Worm (Caenorhabditis elegans) whole organism, L4 larva: Measurements from ENCODE around the gene C16C8.5.

Source experiments
- F26F4.8 ChIP-seq: fragments of 200-800 bp; sonication (Bioruptor generic); conservative IDR thresholded peaks from 2 replicates; pipeline ENCODE4 v1.3.6; 2022; ENCODE audit warnings: missing genetic modification characterization, missing compliant biosample characterization
- F44E2.7 ChIP-seq: fragments of 200-800 bp; sonication (Bioruptor generic); IDR thresholded peaks from 2 replicates; pipeline ENCODE4 v2.1.2; 2022; ENCODE audit warnings: missing genetic modification characterization, missing compliant biosample characterization
- T26A8.4 ChIP-seq: fragments of 200-800 bp; sonication (Bioruptor generic); IDR thresholded peaks from 2 replicates; pipeline ENCODE4 v1.3.6; 2022; ENCODE audit warnings: missing genetic modification characterization, missing compliant biosample characterization
- Y75B8A.6 ChIP-seq: fragments of 200-800 bp; sonication (Bioruptor generic); IDR thresholded peaks from 2 replicates; pipeline ENCODE4 v1.3.6; 2022; ENCODE audit warnings: missing genetic modification reagents, missing genetic modification characterization, missing compliant biosample characterization
- ama-1 ChIP-seq: fragments of 150-350 bp; optimal IDR thresholded peaks from 2 replicates; lab custom pipeline; 2014; ENCODE audit warnings: inconsistent platforms, mixed read lengths
- attf-4 ChIP-seq: sonication (generic microtip); optimal IDR thresholded peaks from 3 replicates; lab custom pipeline; 2017; ENCODE audit warnings: missing biosample characterization, missing genetic modification characterization
- ctbp-1 ChIP-seq: fragments of 200-800 bp; sonication (Bioruptor generic); IDR thresholded peaks from 2 replicates; pipeline ENCODE4 v1.3.6; 2022; ENCODE audit warnings: missing genetic modification reagents, missing genetic modification characterization, missing compliant biosample characterization
- daf-12 ChIP-seq: fragments of 150-350 bp; optimal IDR thresholded peaks from 2 replicates; lab custom pipeline; 2014; ENCODE audit warnings: missing biosample characterization, missing genetic modification reagents, missing genetic modification characterization
- dmd-6 ChIP-seq: fragments of 200-800 bp; sonication (Bioruptor generic); IDR thresholded peaks from 2 replicates; pipeline ENCODE4 v1.3.6; 2022; ENCODE audit warnings: missing genetic modification reagents, missing genetic modification characterization, missing compliant biosample characterization
- hlh-11 ChIP-seq: fragments of 200-800 bp; sonication (Bioruptor generic); optimal IDR thresholded peaks from 2 replicates; lab custom pipeline; 2018; ENCODE audit warnings: mild to moderate bottlenecking, missing genetic modification characterization, missing compliant biosample characterization
- hlh-30 ChIP-seq: sonication (generic microtip); optimal IDR thresholded peaks from 2 replicates; lab custom pipeline; 2017; ENCODE audit warnings: antibody characterized with exemption, mild to moderate bottlenecking, missing genetic modification characterization, missing compliant biosample characterization; ENCODE audit not compliant: insufficient read depth
- lim-7 ChIP-seq: fragments of 200-800 bp; sonication (Bioruptor generic); IDR thresholded peaks from 2 replicates; pipeline ENCODE4 v1.3.6; 2022; ENCODE audit warnings: missing genetic modification characterization, missing compliant biosample characterization
- lin-29 ChIP-seq: fragments of 200-800 bp; sonication (Bioruptor generic); IDR thresholded peaks from 2 replicates; pipeline ENCODE4 v1.3.6; 2022; ENCODE audit warnings: missing genetic modification reagents, missing genetic modification characterization, missing compliant biosample characterization
- lin-38 ChIP-seq: fragments of 200-800 bp; sonication (Bioruptor generic); IDR thresholded peaks from 2 replicates; pipeline ENCODE4 v1.3.6; 2022; ENCODE audit warnings: missing genetic modification reagents, missing genetic modification characterization, missing compliant biosample characterization
- lin-39 ChIP-seq: fragments of 150-350 bp; optimal IDR thresholded peaks from 2 replicates; lab custom pipeline; 2014; ENCODE audit warnings: missing biosample characterization, missing genetic modification reagents, missing genetic modification characterization
- lir-3 ChIP-seq: sonication (generic microtip); optimal IDR thresholded peaks from 2 replicates; lab custom pipeline; 2016; ENCODE audit warnings: mild to moderate bottlenecking, missing genetic modification characterization, missing compliant biosample characterization
- madf-5 ChIP-seq, 2 experiments: fragments of 200-800 bp; sonication (Bioruptor generic); IDR thresholded peaks; 2 replicates each; pipeline ENCODE4 v1.3.6; 2022; ENCODE audit warnings: missing compliant biosample characterization in 2 of 2, missing genetic modification characterization in 2 of 2
- mxl-3 ChIP-seq: fragments of 200-800 bp; sonication (Bioruptor generic); optimal IDR thresholded peaks from 2 replicates; lab custom pipeline; 2018; ENCODE audit warnings: mild to moderate bottlenecking, missing genetic modification characterization, missing compliant biosample characterization
- nhr-111 ChIP-seq: fragments of 200-800 bp; sonication (Bioruptor generic); optimal IDR thresholded peaks from 2 replicates; lab custom pipeline; 2018; ENCODE audit warnings: mild to moderate bottlenecking, missing genetic modification characterization, missing compliant biosample characterization
- nhr-237 ChIP-seq: sonication (generic microtip); optimal IDR thresholded peaks from 2 replicates; lab custom pipeline; 2017; ENCODE audit warnings: missing biosample characterization, missing genetic modification characterization
- nhr-25 ChIP-seq: sonication (generic microtip); optimal IDR thresholded peaks from 2 replicates; lab custom pipeline; 2017; ENCODE audit warnings: missing genetic modification characterization, mild to moderate bottlenecking, missing compliant biosample characterization, antibody characterized with exemption, moderate library complexity, borderline replicate concordance; ENCODE audit not compliant: insufficient read depth
- nhr-28 ChIP-seq: fragments of 150-350 bp; optimal IDR thresholded peaks from 2 replicates; lab custom pipeline; 2014; ENCODE audit warnings: missing biosample characterization, missing genetic modification characterization
- rbr-2 ChIP-seq: sonication (generic microtip); optimal IDR thresholded peaks from 2 replicates; lab custom pipeline; 2016; ENCODE audit warnings: missing genotype, missing genetic modification characterization, missing compliant biosample characterization
- set-16 ChIP-seq: fragments of 200-800 bp; sonication (Bioruptor generic); IDR thresholded peaks from 2 replicates; pipeline ENCODE4 v1.3.6; 2022; ENCODE audit warnings: missing genetic modification reagents, missing genetic modification characterization, missing compliant biosample characterization
- snpc-1.2 ChIP-seq: fragments of 200-800 bp; sonication (Bioruptor generic); IDR thresholded peaks from 2 replicates; pipeline ENCODE4 v1.3.6; 2022; ENCODE audit warnings: missing genetic modification reagents, missing genetic modification characterization, missing compliant biosample characterization
- snpc-4 ChIP-seq: fragments of 150-350 bp; optimal IDR thresholded peaks from 2 replicates; lab custom pipeline; 2014; ENCODE audit warnings: missing biosample characterization, missing genetic modification characterization
- unc-130 ChIP-seq: sonication (generic microtip); optimal IDR thresholded peaks from 2 replicates; lab custom pipeline; 2016; ENCODE audit warnings: missing genetic modification reagents, missing genetic modification characterization, missing compliant biosample characterization
- unc-62 ChIP-seq, 3 experiments: fragments of 150-350 bp in 1 of 3; sonication (generic microtip); optimal IDR thresholded peaks in 2 of 3; peaks in 1 of 3; 1 replicate in 1 of 3; 2 replicates in 2 of 3; lab custom pipeline; 2014 to 2017; ENCODE audit warnings: missing biosample characterization in 3 of 3, missing genetic modification characterization in 3 of 3, missing genetic modification reagents in 3 of 3, missing genotype in 1 of 3
- vab-7 ChIP-seq: fragments of 200-800 bp; sonication (Bioruptor generic); IDR thresholded peaks from 2 replicates; pipeline ENCODE4 v1.3.6; 2022; ENCODE audit warnings: missing genetic modification reagents, missing genetic modification characterization, missing compliant biosample characterization
- ztf-11 ChIP-seq: fragments of 150-350 bp; optimal IDR thresholded peaks from 2 replicates; lab custom pipeline; 2014; ENCODE audit warnings: missing biosample characterization, missing genetic modification characterization
- ztf-7 ChIP-seq: fragments of 150-350 bp; optimal IDR thresholded peaks from 2 replicates; lab custom pipeline; 2014; ENCODE audit warnings: missing biosample characterization, missing genetic modification characterization

C16C8.5 gene

ce11 chrII:3439244-3439698, 5.9 kb downstream of the C16C8.5 start (continued):
- TF ChIP-seq nhr-111 (GFP tag; lab: Kevin White, UChicago) = no peak
- TF ChIP-seq ztf-11 = no peak
- TF ChIP-seq T26A8.4 (GFP tag; lab: Robert Waterston, UW) = peak; percentile 74
- TF ChIP-seq lin-29 (GFP tag; lab: Robert Waterston, UW) = no peak
- TF ChIP-seq, all 104 proteins: peak for 55

- TF ChIP-seq F26F4.8 (GFP tag; lab: Robert Waterston, UW) = no peak
- peak; percentile 2 for TF ChIP-seq hlh-11 (tag; lab: Kevin White, UChicago)
- TF ChIP-seq rbr-2 = no peak
Measured at ce11 chrII:3438280-3438679, 6.9 kb downstream of the C16C8.5 start.

- TF ChIP-seq mxl-3 (GFP tag; lab: Kevin White, UChicago) (no peak), ztf-7 (tag; lab: Kevin White, UChicago) (no peak), Y75B8A.6 (GFP tag; lab: Robert Waterston, UW) (no peak), lin-39 (tag; lab: Kevin White, UChicago) (no peak), hlh-30 (no peak), ctbp-1 (GFP tag; lab: Robert Waterston, UW) (no peak), vab-7 (GFP tag; lab: Robert Waterston, UW) (no peak), set-16 (peak; percentile 77)
Measured at ce11 chrII:3437393-3437792, 7.8 kb downstream of the C16C8.5 start.

DNA sequence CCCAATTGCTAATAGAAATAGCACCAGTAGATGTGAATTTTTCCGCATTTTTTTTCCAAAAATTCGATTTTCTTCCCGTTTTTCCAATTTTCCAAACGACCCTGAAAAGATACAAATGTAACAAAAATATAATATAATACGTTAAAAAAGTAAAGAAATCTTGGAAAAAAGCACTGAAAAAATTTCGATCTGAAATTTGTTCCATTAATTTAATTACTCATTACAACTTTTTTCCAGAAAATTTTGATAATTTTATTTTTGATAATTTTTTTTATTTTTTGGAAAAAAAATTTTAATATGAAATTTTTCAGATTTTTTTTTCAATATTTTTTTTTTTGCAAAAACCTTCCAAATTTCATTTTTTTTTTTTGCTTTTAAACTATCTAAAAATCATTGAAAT, 8.8 kb downstream of the C16C8.5 start, which contains the start of gene skpo-2:
Gene skpo-2 (minus strand): TSS at position 101 of the 400 bp plus-strand sequence.
- TF ChIP-seq daf-12 (tag; lab: Kevin White, UChicago) = no peak
- no peak for TF ChIP-seq nhr-237 (tag; lab: Kevin White, UChicago)
- TF ChIP-seq, all 104 proteins: peak for 0

DNA sequence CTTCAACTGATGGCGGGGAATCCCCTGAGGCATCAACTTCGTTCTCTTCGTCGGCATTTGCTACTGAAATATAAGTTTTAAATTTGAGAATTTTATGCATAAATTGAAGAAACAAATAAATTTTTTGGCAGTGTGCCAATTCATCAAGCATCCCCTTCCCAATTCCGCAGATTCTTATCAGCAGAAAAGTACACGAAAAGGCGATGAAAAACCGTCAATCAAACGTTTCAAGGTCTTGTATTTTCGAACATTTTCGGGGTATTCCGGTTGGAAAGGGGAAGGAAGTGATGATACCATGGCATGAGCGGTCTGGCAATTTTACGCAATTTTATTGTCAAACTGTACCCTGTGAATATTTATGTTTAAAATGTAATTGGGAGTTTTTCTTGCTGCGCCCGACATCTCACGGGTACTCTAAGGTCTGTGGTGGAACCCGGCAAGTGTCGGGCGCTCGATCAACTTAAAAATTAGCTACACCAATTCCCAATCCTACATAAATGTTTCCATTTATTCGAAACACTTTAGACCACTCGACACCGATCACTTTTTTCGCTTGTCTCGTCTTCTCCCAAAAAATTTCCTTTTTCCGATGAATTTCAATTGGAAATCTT, 10.2 kb downstream of the C16C8.5 start:
- no peak for TF ChIP-seq daf-12 (tag; lab: Kevin White, UChicago)
- peak; percentile 16 for TF ChIP-seq nhr-25 (tag; lab: Kevin White, UChicago)
- no peak for TF ChIP-seq madf-5 (GFP tag; IDR thresholded peaks at IDR 0.05; lab: Robert Waterston, UW)
- peak; percentile 16 for TF ChIP-seq snpc-4 (tag; lab: Kevin White, UChicago)
- TF ChIP-seq unc-62 (GFP tag; optimal IDR thresholded peaks at IDR 0.05 in 1 of 2; lab: Kevin White, UChicago) = peak in 1 of 2 experiments; percentile 30
- TF ChIP-seq unc-62 (tag; optimal IDR thresholded peaks at IDR 0.05; lab: Kevin White, UChicago) = no peak
- peak; percentile 55 for TF ChIP-seq dmd-6 (GFP tag; lab: Robert Waterston, UW)
- peak; percentile 34 for TF ChIP-seq nhr-28

- TF ChIP-seq lim-7 (GFP tag; lab: Robert Waterston, UW) (no peak), snpc-1.2 (GFP tag; lab: Robert Waterston, UW) (no peak), unc-130 (GFP tag; lab: Kevin White, UChicago) (no peak), attf-4 (tag; lab: Kevin White, UChicago) (no peak), F44E2.7 (no peak), lir-3 (tag; lab: Kevin White, UChicago) (no peak), ama-1 (lab: Kevin White, UChicago) (no peak), lin-38 (GFP tag; lab: Robert Waterston, UW) (no peak)
Measured at ce11 chrII:3429400-3429799, 15.8 kb downstream of the C16C8.5 start, which contains the start of gene C16C8.18. Gene C16C8.18 (plus strand): TSS chrII:3429700.
